Worm (Caenorhabditis elegans): ENCODE results near the gene tbx-35.

Gene tbx-35

DNA sequence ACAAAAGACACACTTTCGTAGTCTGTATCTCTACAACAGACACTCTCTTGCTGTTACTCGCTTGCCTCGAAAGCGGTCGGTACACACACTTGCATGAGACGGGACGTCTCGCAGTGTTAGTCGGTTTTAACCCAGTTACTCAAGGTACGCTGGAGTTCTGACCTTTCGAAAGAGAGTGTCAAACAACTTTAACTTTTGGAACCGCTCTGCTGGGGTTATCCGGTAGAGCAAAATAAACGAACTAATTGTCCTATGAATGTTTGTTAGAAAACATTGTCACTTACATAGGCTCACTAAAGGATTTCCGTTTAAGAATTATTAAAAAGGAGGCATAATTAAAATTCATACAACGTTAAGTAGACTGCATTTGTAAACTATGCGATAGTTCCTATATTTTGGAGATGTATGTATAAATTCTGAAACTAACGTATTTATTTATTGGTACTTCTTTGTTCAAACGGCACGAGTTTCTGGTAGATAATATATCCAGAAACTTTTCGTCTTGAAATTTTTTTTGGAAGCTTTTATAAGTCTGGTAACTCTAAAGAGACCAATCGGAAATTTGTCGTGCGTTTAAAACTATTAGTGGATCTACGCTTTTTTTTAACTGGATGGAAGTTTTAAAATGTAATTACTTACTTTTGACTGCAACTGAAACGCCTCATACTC is 18.4 kb upstream of the tbx-35 start (continued):
- TF ChIP-seq unc-130 (tag; optimal IDR thresholded peaks at IDR 0.05): peak; percentile 98
- TF ChIP-seq nhr-90 (tag; optimal IDR thresholded peaks at IDR 0.05; ENCODE audit: poor library complexity): peak; percentile 100
- peak; percentile 98 for TF ChIP-seq unc-86 (tag; optimal IDR thresholded peaks at IDR 0.05)
- TF ChIP-seq ceh-88 (GFP tag; IDR thresholded peaks at IDR 0.05): peak; percentile 98
- peak; percentile 95 for TF ChIP-seq zip-4 (GFP tag; optimal IDR thresholded peaks at IDR 0.05)
- peak; percentile 98 for TF ChIP-seq nhr-76 (tag; optimal IDR thresholded peaks at IDR 0.05)
- peak; percentile 97 for TF ChIP-seq mep-1 (tag; optimal IDR thresholded peaks at IDR 0.05)
- TF ChIP-seq ets-5 (GFP tag; IDR thresholded peaks at IDR 0.05): 0 out of 2 replicates have a peak, but pooled peaks have one; percentile 74
- peak; percentile 95 for TF ChIP-seq ceh-63 (GFP tag; optimal IDR thresholded peaks at IDR 0.05)
- TF ChIP-seq pax-3 (tag; optimal IDR thresholded peaks at IDR 0.05): peak; percentile 98
- peak; percentile 100 for TF ChIP-seq nhr-47 (tag; optimal IDR thresholded peaks at IDR 0.05)
- peak; percentile 79 for TF ChIP-seq unc-98 (GFP tag; IDR thresholded peaks at IDR 0.05)
- peak; percentile 100 for TF ChIP-seq nhr-71 (tag; optimal IDR thresholded peaks at IDR 0.05)
- peak; percentile 99 for TF ChIP-seq dsc-1 (tag; optimal IDR thresholded peaks at IDR 0.05)
- TF ChIP-seq C16A3.4 (tag; optimal IDR thresholded peaks at IDR 0.05): peak; percentile 99
- TF ChIP-seq hlh-4 (tag; optimal IDR thresholded peaks at IDR 0.05): peak; percentile 49
- TF ChIP-seq lin-14 (GFP tag; optimal IDR thresholded peaks at IDR 0.05): peak; percentile 99
- TF ChIP-seq egl-13 (tag; optimal IDR thresholded peaks at IDR 0.05): peak; percentile 98
- peak; percentile 96 for TF ChIP-seq lin-39 (tag; optimal IDR thresholded peaks at IDR 0.05)
- TF ChIP-seq aly-2 (tag; optimal IDR thresholded peaks at IDR 0.05): peak; percentile 99
- TF ChIP-seq alr-1 (tag; optimal IDR thresholded peaks at IDR 0.05; ENCODE audit: borderline replicate concordance): no peak
- TF ChIP-seq lir-3 (tag; optimal IDR thresholded peaks at IDR 0.05; ENCODE audit: poor library complexity): peak; percentile 92
- peak; percentile 78 for TF ChIP-seq nhr-84 (tag; optimal IDR thresholded peaks at IDR 0.05)
- peak; percentile 95 for TF ChIP-seq C04F5.9 (tag; optimal IDR thresholded peaks at IDR 0.05)
- TF ChIP-seq lin-35 (GFP tag; optimal IDR thresholded peaks at IDR 0.05): peak; percentile 86 to 94
- TF ChIP-seq tbx-2 (tag; optimal IDR thresholded peaks at IDR 0.05): peak; percentile 100
- TF ChIP-seq mdl-1 (tag; optimal IDR thresholded peaks at IDR 0.05): peak; percentile 38 to 93
- peak; percentile 99 for TF ChIP-seq fkh-10 (GFP tag; optimal IDR thresholded peaks at IDR 0.05)
- peak; percentile 80 to 85 (median 83) for TF ChIP-seq dpl-1 (GFP tag; optimal IDR thresholded peaks at IDR 0.05)
- peak; percentile 100 for TF ChIP-seq snpc-4 (tag; optimal IDR thresholded peaks at IDR 0.05)
- peak; percentile 96 to 97 (median 97) for TF ChIP-seq ceh-82 (tag; optimal IDR thresholded peaks at IDR 0.05)
- peak; percentile 93 for TF ChIP-seq mef-2 (tag; optimal IDR thresholded peaks at IDR 0.05)
- TF ChIP-seq F16B12.6 (tag; optimal IDR thresholded peaks at IDR 0.05): peak; percentile 60
- peak; percentile 46 for TF ChIP-seq unc-62 (GFP tag; optimal IDR thresholded peaks at IDR 0.05)
- TF ChIP-seq nhr-11 (tag; optimal IDR thresholded peaks at IDR 0.05): peak; percentile 96
- peak; percentile 71 for TF ChIP-seq ceh-90 (tag; optimal IDR thresholded peaks at IDR 0.05)
- TF ChIP-seq unc-30 (tag; optimal IDR thresholded peaks at IDR 0.05): peak; percentile 68
- TF ChIP-seq Y116A8C.19 (tag; optimal IDR thresholded peaks at IDR 0.05; ENCODE audit: borderline replicate concordance): peak; percentile 69
- peak; percentile 98 for TF ChIP-seq sox-4 (tag; optimal IDR thresholded peaks at IDR 0.05)
- TF ChIP-seq jun-1 (tag; optimal IDR thresholded peaks at IDR 0.05): peak; percentile 99
- TF ChIP-seq ama-1 (optimal IDR thresholded peaks at IDR 0.05): peak; percentile 100
- peak; percentile 92 to 93 for TF ChIP-seq egl-27 (tag; optimal IDR thresholded peaks at IDR 0.05)
- peak; percentile 68 for TF ChIP-seq nhr-12 (tag; optimal IDR thresholded peaks at IDR 0.05)
- TF ChIP-seq pag-3 (tag; optimal IDR thresholded peaks at IDR 0.05; ENCODE audit: borderline replicate concordance, insufficient read depth): peak; percentile 79
- peak; percentile 98 for TF ChIP-seq rnt-1 (tag; optimal IDR thresholded peaks at IDR 0.05)
- TF ChIP-seq elt-2 (tag; optimal IDR thresholded peaks at IDR 0.05): peak; percentile 100
- TF ChIP-seq grh-1 (GFP tag; IDR thresholded peaks at IDR 0.05): peak; percentile 99
- peak; percentile 62 for TF ChIP-seq aha-1 (tag; optimal IDR thresholded peaks at IDR 0.05)
- peak; percentile 96 for TF ChIP-seq lin-13 (GFP tag; optimal IDR thresholded peaks at IDR 0.05)
- peak; percentile 91 for TF ChIP-seq nhr-237 (tag; optimal IDR thresholded peaks at IDR 0.05)
- no peak for TF ChIP-seq tlp-1 (tag; optimal IDR thresholded peaks at IDR 0.05)
